Fruit fly (Drosophila melanogaster) whole organism, wandering third instar larva: ENCODE data around the gene CG7912.
A peak's percentile ranks its signal among the peaks of the same experiment; 100 is the strongest.

Experiments used
- Abd-B ChIP-seq: fragments of >200 bp; optimal IDR thresholded peaks from 2 replicates; lab custom pipeline; 2017; ENCODE audit warnings: missing biosample characterization, missing genetic modification characterization
- CG32264 ChIP-seq: fragments of 200-800 bp; sonication (Bioruptor generic); optimal IDR thresholded peaks from 2 replicates; lab custom pipeline; 2016; ENCODE audit warnings: missing biosample characterization, missing genetic modification characterization
- CrebA ChIP-seq: fragments of 200-800 bp; sonication (Bioruptor generic); optimal IDR thresholded peaks from 2 replicates; lab custom pipeline; 2016; ENCODE audit warnings: missing biosample characterization, mild to moderate bottlenecking, missing genetic modification characterization, borderline replicate concordance
- Dfd ChIP-seq: fragments of >200 bp; optimal IDR thresholded peaks from 2 replicates; lab custom pipeline; 2017; ENCODE audit warnings: missing biosample characterization, missing genetic modification characterization
- Dif ChIP-seq: fragments of 200-275, 200-300 bp; sonication (Bioruptor generic); optimal IDR thresholded peaks from 2 replicates; lab custom pipeline; 2018; ENCODE audit warnings: missing biosample characterization, missing genetic modification characterization; ENCODE audit not compliant: partially characterized antibody
- GATAd ChIP-seq: sonication (Bioruptor generic); optimal IDR thresholded peaks from 2 replicates; lab custom pipeline; 2016; ENCODE audit warnings: missing biosample characterization, missing genetic modification characterization
- HLH106 ChIP-seq: fragments of 200-800 bp; optimal IDR thresholded peaks from 3 replicates; lab custom pipeline; 2019; ENCODE audit warnings: missing biosample characterization, mild to moderate bottlenecking, missing genetic modification characterization, moderate library complexity
- Hnf4 ChIP-seq: fragments of 200-800 bp; sonication (Bioruptor generic); optimal IDR thresholded peaks from 2 replicates; lab custom pipeline; 2016; ENCODE audit warnings: missing biosample characterization, mild to moderate bottlenecking, missing genetic modification characterization
- Hr78 ChIP-seq: fragments of >200 bp; optimal IDR thresholded peaks from 2 replicates; lab custom pipeline; 2017; ENCODE audit warnings: missing biosample characterization, missing genetic modification characterization
- Hr83 ChIP-seq: fragments of 200-300 bp; sonication (Bioruptor generic); optimal IDR thresholded peaks from 2 replicates; lab custom pipeline; 2016; ENCODE audit warnings: missing biosample characterization, mild to moderate bottlenecking, missing genetic modification characterization, moderate library complexity; ENCODE audit not compliant: poor library complexity, severe bottlenecking
- Mio ChIP-seq: sonication (Bioruptor generic); optimal IDR thresholded peaks from 2 replicates; lab custom pipeline; 2016; ENCODE audit warnings: missing biosample characterization, missing genetic modification characterization
- Myc ChIP-seq: fragments of >200 bp; optimal IDR thresholded peaks from 2 replicates; lab custom pipeline; 2017
- N ChIP-seq: fragments of >200 bp; optimal IDR thresholded peaks from 2 replicates; lab custom pipeline; 2018; ENCODE audit warnings: missing biosample characterization, missing external identifiers, missing genetic modification characterization
- OdsH ChIP-seq: fragments of 200-800 bp; sonication (Bioruptor generic); optimal IDR thresholded peaks from 2 replicates; lab custom pipeline; 2016; ENCODE audit warnings: missing biosample characterization, mild to moderate bottlenecking, missing genetic modification characterization
- Rel ChIP-seq, 2 experiments: fragments of 200-800 bp; sonication (Bioruptor generic) in 1 of 2; optimal IDR thresholded peaks; 2 replicates in 1 of 2; 3 replicates in 1 of 2; lab custom pipeline; 2016 to 2019; ENCODE audit warnings: mild to moderate bottlenecking in 2 of 2, missing biosample characterization in 2 of 2, missing genetic modification characterization in 2 of 2, moderate library complexity in 1 of 2
- Sp1 ChIP-seq: fragments of 200-800 bp; sonication (Bioruptor generic); optimal IDR thresholded peaks from 3 replicates; lab custom pipeline; 2019; ENCODE audit warnings: missing biosample characterization, mild to moderate bottlenecking, missing genetic modification characterization, moderate library complexity
- Vsx2 ChIP-seq: fragments of 200-300, 225-300 bp; sonication (Bioruptor generic); optimal IDR thresholded peaks from 2 replicates; lab custom pipeline; 2018; ENCODE audit warnings: missing biosample characterization, missing genetic modification characterization; ENCODE audit not compliant: partially characterized antibody
- br ChIP-seq: fragments of 200-800 bp; sonication (Bioruptor generic); optimal IDR thresholded peaks from 2 replicates; lab custom pipeline; 2016; ENCODE audit warnings: missing biosample characterization, missing genetic modification characterization
- brk ChIP-seq: fragments of 200-800 bp; sonication (Bioruptor generic); optimal IDR thresholded peaks from 2 replicates; lab custom pipeline; 2016; ENCODE audit warnings: missing biosample characterization, mild to moderate bottlenecking, missing genetic modification characterization
- dl ChIP-seq, 2 experiments: fragments of 175-275, 200-275 bp in 1 of 2; fragments of 200-275 bp in 1 of 2; sonication (Bioruptor generic); optimal IDR thresholded peaks; lab custom pipeline; 2018; ENCODE audit warnings: mild to moderate bottlenecking in 2 of 2, missing biosample characterization in 2 of 2, missing genetic modification characterization in 2 of 2, moderate library complexity in 2 of 2; ENCODE audit not compliant: partially characterized antibody in 2 of 2, insufficient read depth in 1 of 2
- dmrt93B ChIP-seq: fragments of 200-800 bp; sonication (Bioruptor generic); optimal IDR thresholded peaks from 2 replicates; lab custom pipeline; 2018; ENCODE audit warnings: missing biosample characterization, mild to moderate bottlenecking, missing genetic modification characterization
- dsf ChIP-seq: sonication (Bioruptor generic); optimal IDR thresholded peaks from 2 replicates; lab custom pipeline; 2016; ENCODE audit warnings: missing biosample characterization, missing genetic modification characterization, borderline replicate concordance
- ey ChIP-seq: fragments of 200-800 bp; sonication (Bioruptor generic); optimal IDR thresholded peaks from 2 replicates; lab custom pipeline; 2016; ENCODE audit warnings: missing biosample characterization, missing genetic modification characterization
- fru ChIP-seq: fragments of 200-800 bp; sonication (Bioruptor generic); optimal IDR thresholded peaks from 3 replicates; lab custom pipeline; 2016; ENCODE audit warnings: missing biosample characterization, mild to moderate bottlenecking, missing genetic modification characterization
- h ChIP-seq: fragments of 200-800 bp; sonication (Bioruptor generic); optimal IDR thresholded peaks from 3 replicates; lab custom pipeline; 2016; ENCODE audit warnings: missing biosample characterization, mild to moderate bottlenecking, missing genetic modification characterization
- jim ChIP-seq: fragments of 175-275, 200-325 bp; sonication (Bioruptor generic); optimal IDR thresholded peaks from 2 replicates; lab custom pipeline; 2016; ENCODE audit warnings: missing biosample characterization, mild to moderate bottlenecking, missing genetic modification characterization
- pan ChIP-seq: fragments of >200 bp; optimal IDR thresholded peaks from 2 replicates; lab custom pipeline; 2017
- psq ChIP-seq: fragments of 200-800 bp; sonication (Bioruptor generic); optimal IDR thresholded peaks from 3 replicates; lab custom pipeline; 2017; ENCODE audit warnings: missing biosample characterization, mild to moderate bottlenecking, missing genetic modification characterization, moderate library complexity
- rgr ChIP-seq: fragments of 200-800 bp; sonication (Bioruptor generic); optimal IDR thresholded peaks from 3 replicates; lab custom pipeline; 2016; ENCODE audit warnings: missing biosample characterization, mild to moderate bottlenecking, missing genetic modification characterization
- sage ChIP-seq: fragments of 200-800 bp; sonication (Bioruptor generic); optimal IDR thresholded peaks from 2 replicates; lab custom pipeline; 2016; ENCODE audit warnings: missing biosample characterization, mild to moderate bottlenecking, missing genetic modification characterization
- tai ChIP-seq: sonication (Bioruptor generic); optimal IDR thresholded peaks from 2 replicates; lab custom pipeline; 2016; ENCODE audit warnings: missing biosample characterization, missing genetic modification characterization
- usp ChIP-seq: fragments of >200 bp; optimal IDR thresholded peaks from 2 replicates; lab custom pipeline; 2017; ENCODE audit warnings: missing biosample characterization, missing genetic modification characterization
- woc ChIP-seq: sonication (Bioruptor generic); optimal IDR thresholded peaks from 2 replicates; lab custom pipeline; 2016; ENCODE audit warnings: missing biosample characterization, mild to moderate bottlenecking, missing genetic modification characterization

Gene CG7912

DNA sequence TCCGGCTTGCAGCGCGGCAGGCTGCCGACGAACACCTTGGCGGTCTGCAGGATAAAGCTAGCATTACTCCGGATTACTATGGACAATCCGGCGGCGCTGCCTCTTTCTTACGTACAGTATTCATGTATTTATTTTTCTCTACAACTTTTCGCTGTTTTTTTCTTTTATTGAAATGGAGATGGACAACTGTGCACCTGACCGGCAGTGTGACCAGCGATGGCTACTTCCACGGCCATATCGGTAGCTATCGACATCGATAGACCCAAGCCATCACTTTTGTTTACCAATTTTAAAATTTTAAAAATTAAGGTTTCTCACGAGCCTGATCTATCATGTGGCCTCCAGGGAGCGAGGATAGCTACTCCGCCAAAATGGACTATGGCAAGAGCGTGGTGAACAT, 14.0 kb downstream of the CG7912 start, which contains the start of the genes CG7903 and Sas-6:
TSS of gene CG7903 (minus strand) at position 197 of the 400 bp plus-strand sequence.
TSS of gene Sas-6 (plus strand) at position 323 of the 400 bp plus-strand sequence.
- peak; percentile 13 for TF ChIP-seq jim (GFP tag; lab: Kevin White, UChicago)
- TF ChIP-seq dsf (GFP tag; lab: Kevin White, UChicago) = no peak
- TF ChIP-seq Hr83 (GFP tag; lab: Kevin White, UChicago) = peak; percentile 42

DNA sequence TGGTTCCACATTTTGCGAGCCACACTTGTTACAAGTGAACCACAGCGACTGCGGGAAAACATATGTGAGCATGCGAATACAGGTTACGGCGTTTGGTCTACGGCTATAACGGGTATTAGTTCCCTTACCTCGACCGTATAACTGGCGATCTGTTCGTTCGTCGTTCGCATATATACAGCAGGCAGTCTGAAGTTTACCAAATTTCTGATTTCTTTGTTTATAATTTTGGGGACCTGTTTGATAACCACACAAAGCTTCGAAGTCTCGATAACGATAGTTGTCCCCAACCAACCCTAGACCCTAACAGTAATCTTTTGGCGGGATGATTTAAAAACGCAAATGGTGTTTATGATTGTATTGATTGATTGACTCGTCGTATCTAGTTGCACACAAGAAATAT, 15.9 kb downstream of the CG7912 start, which contains the start of gene Acph-1:
TSS of gene Acph-1 (minus strand) at position 278 of the 400 bp plus-strand sequence.
- no peak for TF ChIP-seq Rel (GFP tag; optimal IDR thresholded peaks at IDR 0.05; lab: Kevin White, UChicago)
- TF ChIP-seq Rel (tag; optimal IDR thresholded peaks at IDR 0.05; lab: Kevin White, UChicago) = peak; percentile 36
- peak; percentile 61 for TF ChIP-seq rgr (GFP tag; lab: Kevin White, UChicago)
- TF ChIP-seq sage (GFP tag; lab: Kevin White, UChicago) = no peak

DNA sequence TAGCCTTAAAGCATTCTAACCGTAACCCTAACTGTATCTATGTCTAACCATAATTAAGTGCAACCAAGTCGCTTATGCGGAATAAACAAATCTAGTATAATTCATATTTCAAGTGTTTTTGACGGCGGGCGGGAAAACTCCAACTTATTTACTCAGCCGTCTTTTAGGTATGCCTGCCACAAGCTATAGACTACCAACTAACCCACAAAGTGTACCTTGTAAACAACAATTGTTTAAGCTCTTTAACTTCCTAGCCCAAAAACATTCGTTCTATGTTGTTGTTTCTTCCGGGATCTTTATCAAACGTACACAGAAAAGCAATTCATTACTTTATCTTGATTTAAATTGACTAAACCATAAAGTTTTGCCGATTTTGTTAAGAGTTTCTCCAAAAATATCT, 18.3 kb downstream of the CG7912 start:
- TF ChIP-seq Vsx2 = no peak
- no peak for TF ChIP-seq Hr83 (GFP tag; lab: Kevin White, UChicago)
- TF ChIP-seq pan (lab: Kevin White, UChicago) = no peak
- TF ChIP-seq Abd-B = no peak
- TF ChIP-seq, all 38 proteins: peak for 0

DNA sequence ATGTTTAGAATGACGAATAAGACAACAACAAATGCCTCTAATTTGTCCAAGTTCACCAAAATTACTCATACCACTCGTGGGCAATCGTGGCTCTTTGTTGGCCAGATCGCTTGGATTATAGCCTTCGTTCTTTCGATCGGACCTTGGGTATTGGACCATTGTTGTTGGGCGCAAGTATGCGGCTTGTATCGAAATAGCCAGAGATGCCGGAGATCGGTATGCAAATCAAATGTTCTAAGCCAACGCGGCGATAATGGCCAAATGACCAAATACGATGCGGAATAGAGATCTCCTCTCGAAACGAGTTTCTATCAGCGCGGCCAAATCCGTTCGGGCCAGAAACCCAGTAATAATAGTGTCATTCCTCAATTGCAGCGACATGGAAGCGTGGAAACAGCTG, 23.8 kb downstream of the CG7912 start:
- TF ChIP-seq Dfd (GFP tag; lab: Kevin White, UChicago) (no peak), CG32264 (GFP tag; lab: Kevin White, UChicago) (no peak), woc (no peak), Rel (GFP tag; optimal IDR thresholded peaks at IDR 0.05; lab: Kevin White, UChicago) (no peak), Rel (tag; optimal IDR thresholded peaks at IDR 0.05; lab: Kevin White, UChicago) (no peak), h (GFP tag; lab: Kevin White, UChicago) (no peak), Hr83 (GFP tag; lab: Kevin White, UChicago) (no peak), Hr78 (GFP tag; lab: Kevin White, UChicago) (no peak), OdsH (GFP tag; lab: Kevin White, UChicago) (no peak), usp (GFP tag; lab: Kevin White, UChicago) (no peak), Hnf4 (no peak), N (GFP tag; lab: Kevin White, UChicago) (no peak), Sp1 (GFP tag; lab: Kevin White, UChicago) (no peak), fru (no peak), tai (GFP tag; lab: Kevin White, UChicago) (no peak), Mio (GFP tag; lab: Kevin White, UChicago) (no peak), rgr (GFP tag; lab: Kevin White, UChicago) (no peak), CrebA (GFP tag; lab: Kevin White, UChicago) (no peak), sage (GFP tag; lab: Kevin White, UChicago) (no peak), psq (GFP tag; lab: Kevin White, UChicago) (no peak)
- TF ChIP-seq, all 38 proteins: peak for 0

DNA sequence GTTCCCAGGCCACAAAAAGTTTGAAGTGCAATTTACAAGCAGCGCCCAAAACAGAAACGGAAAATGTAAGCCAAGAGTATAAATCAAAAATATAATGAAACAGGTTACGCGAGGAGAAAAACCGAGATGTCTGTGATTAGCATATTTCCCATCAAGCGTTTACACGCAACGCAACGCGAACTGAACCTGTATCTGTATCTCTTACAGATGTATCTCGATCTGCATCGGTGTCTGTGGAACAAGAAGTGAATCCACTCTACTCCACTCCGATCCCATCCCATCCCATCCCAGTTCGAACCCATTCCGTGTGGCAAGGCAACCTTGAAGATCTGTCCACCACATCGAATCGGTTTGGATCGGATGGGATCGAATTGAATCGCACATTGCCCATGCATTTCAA, 25.1 kb downstream of the CG7912 start:
- no peak for TF ChIP-seq Dif (GFP tag; lab: Kevin White, UChicago)
- TF ChIP-seq pan (lab: Kevin White, UChicago) = no peak
- no peak for TF ChIP-seq h (GFP tag; lab: Kevin White, UChicago)
- TF ChIP-seq woc = no peak
- no peak for TF ChIP-seq brk
- no peak for TF ChIP-seq Mio (GFP tag; lab: Kevin White, UChicago)
- no peak for TF ChIP-seq tai (GFP tag; lab: Kevin White, UChicago)
- TF ChIP-seq Hr83 (GFP tag; lab: Kevin White, UChicago) = no peak
- no peak for TF ChIP-seq Hnf4
- TF ChIP-seq dl (GFP tag; optimal IDR thresholded peaks at IDR 0.05; lab: Kevin White, UChicago; ENCODE audit: insufficient read depth in 1 of 2, partially characterized antibody in 2 of 2) = no peak
- TF ChIP-seq sage (GFP tag; lab: Kevin White, UChicago) = no peak
- TF ChIP-seq jim (GFP tag; lab: Kevin White, UChicago) = no peak

DNA sequence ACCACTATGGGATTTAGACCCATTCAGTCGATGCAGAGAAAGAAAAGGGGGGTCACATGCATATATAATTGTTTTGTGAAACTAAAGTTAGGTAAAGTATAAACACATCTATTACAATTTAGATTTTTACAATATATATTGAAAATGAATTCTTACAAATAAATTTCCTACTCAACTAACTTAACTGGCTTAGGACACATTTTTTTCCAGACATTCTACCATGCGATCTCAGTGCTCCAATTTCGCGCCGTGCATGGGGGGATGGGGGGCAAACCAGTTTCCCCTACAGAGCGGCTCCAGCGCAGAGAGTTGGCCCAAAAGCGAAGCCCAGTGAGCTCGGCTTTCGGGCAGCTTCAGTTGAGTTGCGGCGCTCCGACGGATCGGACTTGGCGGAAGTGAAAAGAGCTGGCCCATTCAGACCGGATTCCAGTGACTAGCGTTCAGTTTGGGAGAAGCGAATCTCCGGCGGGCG, 25.9 kb downstream of the CG7912 start, which contains the start of gene CG7896:
TSS of gene CG7896 (plus strand) at position 354 of the 472 bp plus-strand sequence.
- TF ChIP-seq dmrt93B = peak; percentile 70
- TF ChIP-seq rgr (GFP tag; lab: Kevin White, UChicago) = peak; percentile 85
- peak; percentile 95 for TF ChIP-seq woc
- peak; percentile 17 for TF ChIP-seq Dif (GFP tag; lab: Kevin White, UChicago)
- peak; percentile 54 for TF ChIP-seq Vsx2
- peak; percentile 83 for TF ChIP-seq br (GFP tag; lab: Kevin White, UChicago)
- TF ChIP-seq CrebA (GFP tag; lab: Kevin White, UChicago) = no peak
- peak; percentile 62 for TF ChIP-seq Hr83 (GFP tag; lab: Kevin White, UChicago)
- peak; percentile 37 for TF ChIP-seq CG32264 (GFP tag; lab: Kevin White, UChicago)
- peak; percentile 94 for TF ChIP-seq h (GFP tag; lab: Kevin White, UChicago)
- TF ChIP-seq Hnf4 = no peak
- TF ChIP-seq Mio (GFP tag; lab: Kevin White, UChicago) = no peak
- peak; percentile 83 for TF ChIP-seq Rel (GFP tag; optimal IDR thresholded peaks at IDR 0.05; lab: Kevin White, UChicago)
- peak; percentile 59 for TF ChIP-seq Rel (tag; optimal IDR thresholded peaks at IDR 0.05; lab: Kevin White, UChicago)
- TF ChIP-seq dl (GFP tag; optimal IDR thresholded peaks at IDR 0.05; lab: Kevin White, UChicago; ENCODE audit: insufficient read depth in 1 of 2, partially characterized antibody in 2 of 2) = no peak
- peak; percentile 93 for TF ChIP-seq HLH106 (tag; lab: Kevin White, UChicago)
- TF ChIP-seq GATAd (GFP tag; lab: Kevin White, UChicago) = no peak
- TF ChIP-seq Myc (lab: Kevin White, UChicago) = no peak
- TF ChIP-seq jim (GFP tag; lab: Kevin White, UChicago) = no peak
- peak; percentile 76 for TF ChIP-seq ey (GFP tag; lab: Kevin White, UChicago)
- peak; percentile 85 for TF ChIP-seq OdsH (GFP tag; lab: Kevin White, UChicago)
- peak; percentile 85 for TF ChIP-seq fru
- TF ChIP-seq dsf (GFP tag; lab: Kevin White, UChicago) = peak; percentile 41
